Worm (Caenorhabditis elegans) whole organism, dauer: Measurements from ENCODE around the gene skr-7.

Experiments used
- unc-62 ChIP-seq: sonication (generic microtip); optimal IDR thresholded peaks from 2 replicates; lab custom pipeline; 2017; ENCODE audit warnings: missing biosample characterization, missing genetic modification reagents, missing genetic modification characterization

The skr-7 gene

DNA sequence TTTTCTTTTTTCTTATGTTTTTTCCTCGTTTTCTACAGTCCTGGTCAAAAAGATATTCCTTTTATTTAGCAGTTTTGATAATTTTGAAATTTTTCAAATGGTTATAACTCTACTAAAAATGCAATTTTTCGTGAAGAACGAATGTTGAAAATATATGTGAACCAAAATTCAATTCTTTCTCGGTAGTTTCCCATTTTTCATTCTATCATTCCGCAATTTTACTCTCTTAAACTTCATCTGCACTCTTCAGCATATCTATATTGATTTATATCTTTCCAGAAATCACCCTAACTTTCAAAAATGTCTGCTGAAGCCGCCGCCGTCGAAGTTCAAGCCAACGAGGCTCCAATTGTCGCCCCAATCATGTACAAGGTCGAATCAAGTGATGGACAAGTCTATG, at the start of gene skr-7:
TSS of gene skr-7 (plus strand) at position 301 of the 400 bp plus-strand sequence.
- TF ChIP-seq unc-62 = no peak

ce11 chrV:4372986-4373385, 49.2 kb upstream of the skr-7 start:
- no peak for TF ChIP-seq unc-62

ce11 chrV:4373656-4374055, 48.6 kb upstream of the skr-7 start:
- TF ChIP-seq unc-62 = no peak

DNA sequence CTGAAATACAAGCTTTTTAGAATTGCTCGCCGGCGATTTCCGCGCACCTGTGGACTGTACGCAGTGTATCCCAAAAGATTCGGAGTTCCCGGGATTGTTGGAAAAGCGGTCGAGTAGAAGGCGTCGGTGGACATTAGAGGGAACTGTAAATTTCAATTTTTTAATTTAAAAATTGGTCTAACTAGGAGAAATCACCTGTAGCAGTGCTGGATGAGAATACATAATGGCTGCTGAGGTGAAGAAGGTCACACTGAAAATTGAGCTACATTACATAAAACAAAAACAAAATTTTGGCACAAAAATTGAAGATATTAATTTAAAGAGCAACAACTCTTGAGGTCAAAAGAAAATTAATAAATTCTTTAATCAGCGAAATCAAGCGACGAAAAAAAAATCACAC, 47.6 kb upstream of the skr-7 start, which contains the start of gene neg-1:
TSS of gene neg-1 (minus strand) at position 250 of the 400 bp plus-strand sequence.
- TF ChIP-seq unc-62 = no peak

DNA sequence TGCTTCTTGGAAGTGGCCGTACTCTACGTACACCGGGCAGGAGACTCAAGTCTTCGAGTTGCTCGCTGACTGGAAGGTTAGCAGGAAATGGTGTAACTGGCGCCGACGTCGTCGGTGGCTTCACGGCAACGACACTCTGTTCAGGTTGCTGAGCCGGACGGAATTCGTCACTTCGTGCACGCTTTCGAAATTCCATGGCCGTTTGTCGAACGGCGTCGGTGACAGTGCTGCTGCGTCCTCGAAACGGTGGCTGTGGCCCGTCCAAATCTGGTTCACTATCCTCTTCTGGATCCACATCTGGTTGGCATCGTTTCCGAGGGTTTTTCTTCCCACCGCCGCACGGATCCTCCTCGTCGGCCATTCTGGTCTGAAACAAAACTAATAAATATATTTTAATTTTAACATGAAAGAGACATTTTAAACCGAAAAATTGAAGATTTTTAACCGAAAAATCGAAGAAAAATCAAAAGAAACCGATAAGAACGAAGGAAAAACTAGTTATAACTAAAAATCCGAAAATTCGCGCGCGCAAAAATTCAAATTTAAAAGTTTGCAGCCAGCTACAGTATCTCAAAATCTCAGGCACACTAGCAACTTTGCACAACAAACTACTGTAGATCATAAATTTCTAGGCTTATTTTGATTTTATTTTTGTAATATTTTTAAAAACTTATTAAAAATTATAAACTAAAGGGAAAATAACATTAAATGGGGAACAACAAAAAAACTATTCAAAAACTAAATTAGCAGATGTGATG, 46.2 kb upstream of the skr-7 start, which contains the start of gene F32D1.7:
TSS of gene F32D1.7 (minus strand) at position 367 of the 758 bp plus-strand sequence.
- no peak for TF ChIP-seq unc-62

DNA sequence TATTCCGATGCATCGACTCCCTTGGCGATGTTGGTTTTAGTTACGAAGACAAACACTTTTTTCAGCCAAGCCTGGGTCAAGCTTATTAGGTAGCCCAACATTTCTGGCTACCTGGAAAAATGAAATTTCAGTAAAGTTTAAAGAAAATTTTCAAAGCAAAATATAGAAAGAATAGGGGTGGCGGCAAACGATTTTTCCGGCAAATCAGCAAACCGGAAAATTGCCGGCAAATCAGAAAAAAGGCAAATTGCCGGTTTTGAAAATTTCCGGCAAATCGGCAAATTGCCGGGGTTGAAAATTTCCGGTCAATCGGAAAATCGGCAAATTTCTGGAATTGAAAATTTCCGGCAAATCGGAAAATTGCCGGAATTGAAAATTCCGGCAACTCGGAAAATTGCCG, 44.6 kb upstream of the skr-7 start, which contains the start of gene F32D1.8:
TSS of gene F32D1.8 (minus strand) at position 101 of the 400 bp plus-strand sequence.
- no peak for TF ChIP-seq unc-62

DNA sequence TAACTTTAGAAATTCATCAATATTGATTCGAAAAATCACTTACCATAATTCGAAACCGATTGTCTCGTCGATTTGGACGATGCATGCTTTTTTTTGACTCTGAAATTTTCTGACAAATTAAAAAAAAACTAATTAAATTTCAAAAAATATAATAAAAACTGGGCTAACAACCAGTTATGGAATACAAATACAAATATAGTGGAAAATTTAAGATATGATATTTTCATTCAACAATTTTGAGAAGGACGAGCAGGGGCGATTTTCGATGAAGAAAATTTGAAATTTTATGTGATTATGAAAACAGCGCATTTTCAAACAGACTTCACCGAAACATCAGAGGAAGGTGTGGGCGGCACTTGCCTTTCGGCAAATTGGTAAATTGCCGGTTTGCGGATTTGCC, 39.9 kb upstream of the skr-7 start, which contains the start of gene F13A2.1:
TSS of gene F13A2.1 (minus strand) at position 101 of the 400 bp plus-strand sequence.
- no peak for TF ChIP-seq unc-62

DNA sequence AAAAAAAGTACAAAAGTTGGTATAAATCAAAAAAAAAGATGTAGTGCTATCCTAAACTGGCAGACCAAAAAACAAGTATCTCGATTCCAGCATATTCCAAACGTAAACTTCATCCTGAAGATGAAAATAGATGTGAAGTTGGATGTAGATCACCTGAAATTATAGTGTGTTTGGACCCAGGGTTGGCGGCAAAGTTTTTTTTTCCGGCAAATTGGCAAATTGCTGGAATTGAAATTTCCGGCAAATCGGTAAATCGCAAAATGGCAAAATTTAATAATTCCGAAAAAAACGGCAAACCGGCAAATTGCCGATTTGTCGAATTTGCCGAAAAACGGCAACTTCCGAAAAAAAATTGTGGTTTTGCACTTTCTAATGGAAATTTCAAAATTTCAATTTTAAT, 37.7 kb upstream of the skr-7 start, which contains the start of gene F13A2.2:
TSS of gene F13A2.2 (minus strand) at position 101 of the 400 bp plus-strand sequence.
- no peak for TF ChIP-seq unc-62

- TF ChIP-seq unc-62 = no peak
Measured at ce11 chrV:4386173-4386572, 36.1 kb upstream of the skr-7 start, which contains the start of gene F13A2.10. F13A2.10 (minus strand) TSS chrV:4386273.

ce11 chrV:4387402-4387801, 34.8 kb upstream of the skr-7 start, which contains the start of gene F13A2.9:
F13A2.9 (minus strand) TSS chrV:4387502.
- no peak for TF ChIP-seq unc-62

ce11 chrV:4387916-4388315, 34.3 kb upstream of the skr-7 start:
- TF ChIP-seq unc-62 = no peak

DNA sequence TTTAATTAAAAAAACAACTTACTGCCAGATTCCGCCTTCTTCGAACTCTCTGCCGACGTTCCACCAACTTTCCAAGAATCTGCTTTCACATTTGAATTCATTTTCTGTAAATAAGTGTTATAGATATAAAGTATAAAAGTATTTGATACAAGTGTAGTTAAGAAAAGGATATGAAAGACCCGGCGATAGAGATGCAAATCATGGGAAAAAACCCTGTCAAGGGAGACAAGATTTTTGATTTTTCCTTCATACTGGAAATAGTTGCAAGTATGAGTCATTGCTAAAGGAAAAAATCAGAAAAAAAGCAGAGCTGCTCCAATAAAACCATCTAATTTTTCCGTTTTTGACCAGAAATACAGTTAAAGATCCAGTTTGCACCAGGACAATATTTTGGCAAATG, 26.0 kb upstream of the skr-7 start, which contains the start of gene F13A2.3:
TSS of gene F13A2.3 (minus strand) at position 101 of the 400 bp plus-strand sequence.
- TF ChIP-seq unc-62 = no peak

ce11 chrV:4398127-4398526, 24.1 kb upstream of the skr-7 start:
- TF ChIP-seq unc-62 = no peak

- no peak for TF ChIP-seq unc-62
Measured at ce11 chrV:4398884-4399283, 23.3 kb upstream of the skr-7 start.

ce11 chrV:4400118-4400517, 22.1 kb upstream of the skr-7 start, which contains the start of gene F13A2.4:
F13A2.4 (minus strand) TSS chrV:4400218.
- no peak for TF ChIP-seq unc-62

DNA sequence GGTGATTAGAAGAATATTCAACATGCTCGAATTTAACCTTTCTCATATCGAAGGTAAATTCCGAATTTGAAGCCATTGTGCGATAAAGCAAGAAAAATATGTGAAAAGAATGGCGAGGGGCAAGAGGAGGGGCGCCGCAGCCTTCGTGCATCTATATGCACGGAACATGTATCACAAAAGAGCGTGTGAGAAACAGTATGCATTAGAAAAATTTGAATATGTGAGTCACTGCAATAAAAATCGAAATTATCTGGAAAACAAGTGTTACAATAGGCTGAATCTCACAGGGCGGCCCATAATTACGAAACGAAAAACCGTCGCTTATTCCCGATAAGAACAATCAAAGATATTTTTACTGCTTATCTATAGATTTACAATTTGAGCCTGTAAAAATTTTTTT, 20.4 kb upstream of the skr-7 start, which contains the start of gene F13A2.5:
TSS of gene F13A2.5 (minus strand) at position 101 of the 400 bp plus-strand sequence.
- TF ChIP-seq unc-62 = no peak

- no peak for TF ChIP-seq unc-62
Measured at ce11 chrV:4407519-4407918, 14.7 kb upstream of the skr-7 start, which contains the start of gene nhr-118. nhr-118 (plus strand) TSS chrV:4407819.

ce11 chrV:4410643-4411042, 11.6 kb upstream of the skr-7 start, which contains the start of gene Y47D7A.3:
Y47D7A.3 (plus strand) TSS chrV:4410943.
- TF ChIP-seq unc-62 = no peak
